Fruit fly (Drosophila melanogaster) S2 (cell line): ENCODE measurements around the gene modSP.

Experiments
- CG8478 ChIP-seq: fragments of >200 bp; optimal IDR thresholded peaks from 2 replicates; lab custom pipeline; 2018
- CTCF ChIP-seq, 2 experiments: fragments of >200 bp; optimal IDR thresholded peaks; 2 replicates each; lab custom pipeline; 2018

DNA sequence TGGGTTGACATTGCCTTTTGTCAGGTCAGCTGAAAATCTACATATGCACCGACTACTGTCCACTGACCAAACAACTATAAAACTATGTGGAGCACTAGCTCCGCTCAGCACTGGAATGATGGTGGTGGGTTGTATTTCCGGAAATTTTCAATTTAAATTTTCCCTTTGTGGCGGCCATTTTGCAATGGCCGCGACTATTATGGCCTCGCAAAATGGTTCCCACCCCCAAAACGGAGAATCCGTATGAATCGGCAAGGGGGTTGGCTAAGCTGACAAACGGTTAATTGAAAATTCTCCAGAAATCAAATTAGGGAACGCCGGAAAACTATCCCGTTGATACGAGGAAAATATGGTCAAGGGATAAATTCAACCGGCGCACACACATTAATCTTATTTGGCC lies 27.4 kb upstream of the modSP start:
- TF ChIP-seq CG8478 (lab: Kevin White, UChicago) = no peak
- TF ChIP-seq CTCF (optimal IDR thresholded peaks at IDR 0.05; lab: Kevin White, UChicago) = no peak
